Worm (Caenorhabditis elegans): ENCODE data around the gene kin-21.

DNA sequence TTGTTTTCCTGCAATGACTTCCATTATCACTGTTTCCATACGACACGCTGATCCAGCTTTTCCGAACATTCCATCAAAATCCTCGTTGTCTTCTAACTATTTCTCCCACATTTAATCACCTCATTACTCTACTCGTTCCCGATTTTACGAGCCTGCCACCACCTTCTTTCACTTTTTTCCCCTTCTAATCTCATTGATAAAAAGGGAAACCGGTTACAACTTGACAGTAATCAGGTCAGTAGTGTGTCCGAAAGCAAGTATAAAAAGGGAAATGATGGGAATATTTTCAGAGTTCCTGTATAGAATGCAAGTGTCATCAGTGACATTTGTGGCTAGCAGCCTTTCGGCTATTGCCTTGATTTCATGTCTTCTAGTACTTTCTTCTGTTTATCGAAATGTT is 11.1 kb upstream of the kin-21 start, which contains the start of gene col-123:
- TF ChIP-seq F13H6.1 (tag; optimal IDR thresholded peaks at IDR 0.05), result no peak
- no peak for TF ChIP-seq R02D3.7 (tag; optimal IDR thresholded peaks at IDR 0.05)
- no peak for TF ChIP-seq ama-1 (optimal IDR thresholded peaks at IDR 0.05)
- no peak for TF ChIP-seq skn-1 (tag; optimal IDR thresholded peaks at IDR 0.05)
- TF ChIP-seq ceh-16 (tag; optimal IDR thresholded peaks at IDR 0.05), result no peak
- no peak for TF ChIP-seq unc-39 (tag; optimal IDR thresholded peaks at IDR 0.05)
- TF ChIP-seq ztf-11 (tag; optimal IDR thresholded peaks at IDR 0.05), result no peak
- no peak for TF ChIP-seq snpc-4 (tag; optimal IDR thresholded peaks at IDR 0.05)
- no peak for TF ChIP-seq nhr-11 (tag; optimal IDR thresholded peaks at IDR 0.05)
- no peak for TF ChIP-seq unc-55 (GFP tag; optimal IDR thresholded peaks at IDR 0.05)
